Fruit fly (Drosophila melanogaster): ENCODE data around the gene CG3699.

CG3699 gene

dm6 chrX:953807-954206 is 6.5 kb upstream of the CG3699 start:
- TF ChIP-seq gfzf (GFP tag; optimal IDR thresholded peaks at IDR 0.05) (no peak), Elba2 (GFP tag; optimal IDR thresholded peaks at IDR 0.05) (no peak), CG8359 (GFP tag; optimal IDR thresholded peaks at IDR 0.05; ENCODE audit: borderline replicate concordance) (no peak), NK7.1 (GFP tag; optimal IDR thresholded peaks at IDR 0.05) (no peak), ato (GFP tag; IDR thresholded peaks at IDR 0.05; ENCODE audit: partially characterized antibody) (no peak), shn (GFP tag; optimal IDR thresholded peaks at IDR 0.05) (no peak), CG7839 (tag; optimal IDR thresholded peaks at IDR 0.05) (no peak), CG14667 (GFP tag; IDR thresholded peaks at IDR 0.05) (no peak), dmrt11E (tag; optimal IDR thresholded peaks at IDR 0.05) (no peak), CG11504 (tag; optimal IDR thresholded peaks at IDR 0.05) (peak; percentile 21), CG2678 (tag; optimal IDR thresholded peaks at IDR 0.05) (peak; percentile 3), gro (GFP tag; optimal IDR thresholded peaks at IDR 0.05) (no peak), CG9437 (GFP tag; optimal IDR thresholded peaks at IDR 0.05) (no peak), CG1832 (GFP tag; optimal IDR thresholded peaks at IDR 0.05) (no peak), CG8290 (GFP tag; optimal IDR thresholded peaks at IDR 0.05) (no peak), CG8290 (tag; optimal IDR thresholded peaks at IDR 0.05) (peak in 1 of 2 experiments; percentile 9), Atf3 (GFP tag; optimal IDR thresholded peaks at IDR 0.05) (no peak), nerfin-2 (GFP tag; IDR thresholded peaks at IDR 0.05; ENCODE audit: partially characterized antibody) (no peak), CG17361 (GFP tag; IDR thresholded peaks at IDR 0.05) (no peak), Doc2 (GFP tag; IDR thresholded peaks at IDR 0.05) (no peak), Mrtf (GFP tag; IDR thresholded peaks at IDR 0.05) (no peak), bsh (GFP tag; optimal IDR thresholded peaks at IDR 0.05) (no peak), fd64A (GFP tag; optimal IDR thresholded peaks at IDR 0.05) (no peak), CG32532 (GFP tag; IDR thresholded peaks at IDR 0.05) (peak; percentile 44; the same call in 1 of the 2 replicates), Atf6 (GFP tag; IDR thresholded peaks at IDR 0.05) (no peak), CG9876 (GFP tag; optimal IDR thresholded peaks at IDR 0.05) (no peak), caup (GFP tag; optimal IDR thresholded peaks at IDR 0.05; ENCODE audit: severe bottlenecking) (no peak), CG10654 (GFP tag; optimal IDR thresholded peaks at IDR 0.05) (no peak), ab (GFP tag; optimal IDR thresholded peaks at IDR 0.05) (no peak), CG4730 (GFP tag; IDR thresholded peaks at IDR 0.05) (no peak), ci (GFP tag; IDR thresholded peaks at IDR 0.05) (0 out of 3 replicates have a peak, but pooled peaks have one; percentile 27), CG18262 (tag; optimal IDR thresholded peaks at IDR 0.05) (no peak), pzg (GFP tag; optimal IDR thresholded peaks at IDR 0.05) (no peak), CG5953 (GFP tag; IDR thresholded peaks at IDR 0.05) (no peak), h (optimal IDR thresholded peaks at IDR 0.05) (no peak), gem (tag; optimal IDR thresholded peaks at IDR 0.05) (no peak), crol (GFP tag; IDR thresholded peaks at IDR 0.05) (no peak), CG6254 (GFP tag; optimal IDR thresholded peaks at IDR 0.05) (no peak), dmrt99B (tag; optimal IDR thresholded peaks at IDR 0.05) (no peak), CG6654 (GFP tag; optimal IDR thresholded peaks at IDR 0.05) (no peak), Hand (GFP tag; optimal IDR thresholded peaks at IDR 0.05) (no peak), Lhr (GFP tag; optimal IDR thresholded peaks at IDR 0.05) (no peak), Gsc (GFP tag; IDR thresholded peaks at IDR 0.05) (no peak), CG6689 (GFP tag; IDR thresholded peaks at IDR 0.05) (no peak), CG11085 (GFP tag; IDR thresholded peaks at IDR 0.05) (no peak), pho (GFP tag; optimal IDR thresholded peaks at IDR 0.05) (no peak), CG2129 (GFP tag; IDR thresholded peaks at IDR 0.05; ENCODE audit: partially characterized antibody) (no peak), ERR (GFP tag; optimal IDR thresholded peaks at IDR 0.05) (no peak), Doc3 (GFP tag; IDR thresholded peaks at IDR 0.05; ENCODE audit: partially characterized antibody) (no peak), CG18764 (GFP tag; optimal IDR thresholded peaks at IDR 0.05) (no peak), en (GFP tag; optimal IDR thresholded peaks at IDR 0.05) (no peak), Gug (GFP tag; IDR thresholded peaks at IDR 0.05) (no peak)

Measured in whole organism, embryonic.